Fruit fly (Drosophila melanogaster) whole organism, embryonic: ENCODE measurements around the gene CG14229.

ENCODE experiments used
- Antp ChIP-seq: fragments of 200-800 bp; sonication (Bioruptor generic); optimal IDR thresholded peaks from 3 replicates; lab custom pipeline; 2016; ENCODE audit warnings: missing biosample characterization, missing genetic modification characterization
- Asciz ChIP-seq: fragments of 200-800 bp; sonication (Bioruptor generic); optimal IDR thresholded peaks from 2 replicates; lab custom pipeline; 2017; ENCODE audit warnings: missing biosample characterization, mild to moderate bottlenecking, missing genetic modification characterization, missing genetic modification reagents
- B-H2 ChIP-seq: fragments of 200-800 bp; sonication (Bioruptor generic); optimal IDR thresholded peaks from 2 replicates; lab custom pipeline; 2018; ENCODE audit warnings: missing biosample characterization, mild to moderate bottlenecking, missing genetic modification characterization
- CG11093 ChIP-seq: fragments of 200-800 bp; sonication (Bioruptor generic); IDR thresholded peaks from 3 replicates; pipeline ENCODE4 v1.3.6; 2022; ENCODE audit warnings: missing biosample characterization, missing genetic modification characterization
- CG11560 ChIP-seq: fragments of 200-800 bp; sonication (Bioruptor generic); IDR thresholded peaks from 3 replicates; pipeline ENCODE4 v1.3.6; 2022; ENCODE audit warnings: missing biosample characterization, missing genetic modification characterization
- CG12071 ChIP-seq: fragments of 200-800 bp; sonication (Bioruptor generic); optimal IDR thresholded peaks from 3 replicates; lab custom pipeline; 2018; ENCODE audit warnings: missing biosample characterization, mild to moderate bottlenecking, missing genetic modification characterization
- CG14860 ChIP-seq: fragments of 200-800 bp; sonication (Bioruptor generic); IDR thresholded peaks from 3 replicates; pipeline ENCODE4 v1.3.6; 2022; ENCODE audit warnings: missing biosample characterization, missing genetic modification characterization; ENCODE audit not compliant: partially characterized antibody
- CG18599 ChIP-seq: fragments of 200-800 bp; sonication (Bioruptor generic); optimal IDR thresholded peaks from 3 replicates; lab custom pipeline; 2017; ENCODE audit warnings: missing biosample characterization, missing genetic modification characterization, mild to moderate bottlenecking, moderate library complexity, missing genetic modification reagents
- CG4617 ChIP-seq: fragments of 200-800 bp; sonication (Bioruptor generic); optimal IDR thresholded peaks from 3 replicates; lab custom pipeline; 2016; ENCODE audit warnings: missing biosample characterization, missing genetic modification characterization, borderline replicate concordance
- CG5245 ChIP-seq: fragments of 200-800 bp; sonication (Bioruptor generic); optimal IDR thresholded peaks from 3 replicates; lab custom pipeline; 2016; ENCODE audit warnings: missing biosample characterization, missing genetic modification characterization
- CG6813 ChIP-seq: fragments of 200-800 bp; sonication (Bioruptor generic); optimal IDR thresholded peaks from 2 replicates; lab custom pipeline; 2017; ENCODE audit warnings: missing biosample characterization, missing genetic modification characterization, mild to moderate bottlenecking, moderate library complexity, missing genetic modification reagents
- CG7372 ChIP-seq: fragments of 200-800 bp; sonication (Bioruptor generic); IDR thresholded peaks from 2 replicates; pipeline ENCODE4 v1.3.6; 2022; ENCODE audit warnings: missing biosample characterization, missing genetic modification characterization
- CG9437 ChIP-seq: fragments of 200-800 bp; sonication (Bioruptor generic); optimal IDR thresholded peaks from 2 replicates; lab custom pipeline; 2018; ENCODE audit warnings: missing biosample characterization, mild to moderate bottlenecking, missing genetic modification characterization
- CG9797 ChIP-seq: fragments of 200-800 bp; sonication (Bioruptor generic); optimal IDR thresholded peaks from 3 replicates; lab custom pipeline; 2018; ENCODE audit warnings: missing biosample characterization, mild to moderate bottlenecking, missing genetic modification characterization
- HmgZ ChIP-seq: fragments of 200-800 bp; sonication (Bioruptor generic); optimal IDR thresholded peaks from 2 replicates; lab custom pipeline; 2018; ENCODE audit warnings: missing biosample characterization, mild to moderate bottlenecking, missing genetic modification characterization
- Lhr ChIP-seq: fragments of 200-800 bp; sonication (Bioruptor generic); optimal IDR thresholded peaks from 3 replicates; lab custom pipeline; 2017; ENCODE audit warnings: mild to moderate bottlenecking, missing biosample characterization, missing genetic modification reagents, missing genetic modification characterization
- MESR4 ChIP-seq: fragments of 200-800 bp; sonication (Bioruptor generic); optimal IDR thresholded peaks from 2 replicates; lab custom pipeline; 2018; ENCODE audit warnings: missing biosample characterization, mild to moderate bottlenecking, missing genetic modification characterization, moderate library complexity
- Med ChIP-seq: fragments of 200-800 bp; sonication (Bioruptor generic); peaks from one replicate; lab custom pipeline; 2016; ENCODE audit warnings: missing biosample characterization, missing genetic modification characterization, mild to moderate bottlenecking, inconsistent platforms, moderate library complexity
- NK7.1 ChIP-seq: fragments of 200-800 bp; sonication (Bioruptor generic); optimal IDR thresholded peaks from 3 replicates; lab custom pipeline; 2016; ENCODE audit warnings: missing biosample characterization, missing genetic modification characterization
- Nf-YB ChIP-seq: fragments of 200-800 bp; sonication (Bioruptor generic); optimal IDR thresholded peaks from 3 replicates; lab custom pipeline; 2019; ENCODE audit warnings: missing biosample characterization, mild to moderate bottlenecking, missing genetic modification characterization, moderate library complexity
- NfI ChIP-seq: fragments of 200-800 bp; sonication (Bioruptor generic); optimal IDR thresholded peaks from 3 replicates; lab custom pipeline; 2018; ENCODE audit warnings: missing biosample characterization, mild to moderate bottlenecking, missing genetic modification characterization, moderate library complexity
- Ptx1 ChIP-seq: fragments of 200-800 bp; sonication (Bioruptor generic); IDR thresholded peaks from 2 replicates; pipeline ENCODE4 v1.3.6; 2022; ENCODE audit warnings: missing biosample characterization, missing genetic modification characterization
- YL-1 ChIP-seq: fragments of 200-800 bp; sonication (Bioruptor generic); optimal IDR thresholded peaks from 3 replicates; lab custom pipeline; 2017; ENCODE audit warnings: missing biosample characterization, mild to moderate bottlenecking, missing genetic modification characterization
- ap ChIP-seq: fragments of 200-800 bp; sonication (Bioruptor generic); IDR thresholded peaks from 2 replicates; pipeline ENCODE4 v1.3.6; 2022; ENCODE audit warnings: missing biosample characterization, missing genetic modification characterization
- bab2 ChIP-seq: fragments of 200-800 bp; sonication (Bioruptor generic); optimal IDR thresholded peaks from 2 replicates; lab custom pipeline; 2016; ENCODE audit warnings: missing biosample characterization, missing genetic modification characterization
- cas ChIP-seq: fragments of 200-800 bp; sonication (Bioruptor generic); IDR thresholded peaks from 2 replicates; pipeline ENCODE4 v1.3.6; 2022; ENCODE audit warnings: missing biosample characterization, missing genetic modification characterization
- crc ChIP-seq: fragments of 200-800 bp; sonication (Bioruptor generic); optimal IDR thresholded peaks from 2 replicates; lab custom pipeline; 2016; ENCODE audit warnings: missing biosample characterization, missing genetic modification characterization
- dmrt99B ChIP-seq: fragments of 200-800 bp; sonication (Bioruptor generic); optimal IDR thresholded peaks from 2 replicates; lab custom pipeline; 2018; ENCODE audit warnings: missing biosample characterization, mild to moderate bottlenecking, missing genetic modification characterization, moderate library complexity
- esg ChIP-seq: fragments of 200-800 bp; sonication (Bioruptor generic); conservative IDR thresholded peaks from 2 replicates; pipeline ENCODE4 v1.3.6; 2022; ENCODE audit warnings: missing biosample characterization, missing genetic modification characterization
- fd96Cb ChIP-seq: fragments of 200-800 bp; sonication (Bioruptor generic); optimal IDR thresholded peaks from 2 replicates; lab custom pipeline; 2018; ENCODE audit warnings: missing biosample characterization, mild to moderate bottlenecking, missing genetic modification characterization, moderate library complexity
- fru ChIP-seq: fragments of >200 bp; optimal IDR thresholded peaks from 2 replicates; lab custom pipeline; 2017
- gfzf ChIP-seq: fragments of 200-800 bp; sonication (Bioruptor generic); optimal IDR thresholded peaks from 2 replicates; lab custom pipeline; 2016; ENCODE audit warnings: missing biosample characterization, mild to moderate bottlenecking, missing genetic modification characterization, moderate library complexity
- grn ChIP-seq: fragments of 200-800 bp; sonication (Bioruptor generic); optimal IDR thresholded peaks from 3 replicates; lab custom pipeline; 2017; ENCODE audit warnings: missing biosample characterization, missing genetic modification characterization
- hkb ChIP-seq, 2 experiments: fragments of 200-800 bp in 1 of 2; fragments of >200 bp in 1 of 2; sonication (Bioruptor generic) in 1 of 2; IDR thresholded peaks in 1 of 2; optimal IDR thresholded peaks in 1 of 2; 2 replicates each; pipeline versions ENCODE4 v1.3.6 to Lab custom; 2017 to 2022; ENCODE audit warnings: missing biosample characterization in 1 of 2, missing genetic modification characterization in 1 of 2
- insv ChIP-seq, 2 experiments: fragments of 200-800 bp; sonication (Bioruptor generic); optimal IDR thresholded peaks; 3 replicates each; lab custom pipeline; 2016 to 2018; ENCODE audit warnings: missing biosample characterization in 2 of 2, missing genetic modification characterization in 2 of 2
- kay ChIP-seq: fragments of 200-800 bp; sonication (Bioruptor generic); optimal IDR thresholded peaks from 2 replicates; lab custom pipeline; 2016; ENCODE audit warnings: missing biosample characterization, missing genetic modification characterization
- lilli ChIP-seq: fragments of 200-800 bp; sonication (Bioruptor generic); optimal IDR thresholded peaks from 3 replicates; lab custom pipeline; 2016; ENCODE audit warnings: missing biosample characterization, missing genetic modification characterization
- lola ChIP-seq, 3 experiments: fragments of >200 bp in 2 of 3; fragments of 200-800 bp in 1 of 3; sonication (Bioruptor generic) in 1 of 3; optimal IDR thresholded peaks; 2 replicates each; lab custom pipeline; 2017 to 2019; ENCODE audit warnings: missing biosample characterization in 3 of 3, missing genetic modification characterization in 3 of 3, mild to moderate bottlenecking in 1 of 3, moderate library complexity in 1 of 3
- mirr ChIP-seq: fragments of 200-800 bp; sonication (Bioruptor generic); optimal IDR thresholded peaks from 3 replicates; lab custom pipeline; 2018; ENCODE audit warnings: missing biosample characterization, mild to moderate bottlenecking, missing genetic modification characterization
- pan ChIP-seq, 4 experiments: fragments of >200 bp in 3 of 4; fragments of 200-800 bp in 1 of 4; sonication (Bioruptor generic) in 1 of 4; optimal IDR thresholded peaks in 3 of 4; IDR thresholded peaks in 1 of 4; 2 replicates each; pipeline versions ENCODE4 v1.3.6 to Lab custom; 2017 to 2022; ENCODE audit warnings: missing biosample characterization in 2 of 4, missing genetic modification characterization in 2 of 4, mixed read lengths in 1 of 4
- ro ChIP-seq: fragments of 200-800 bp; sonication (Bioruptor generic); IDR thresholded peaks from 2 replicates; pipeline ENCODE4 v1.3.6; 2022; ENCODE audit warnings: missing biosample characterization, missing genetic modification characterization
- row ChIP-seq: fragments of 200-800 bp; sonication (Bioruptor generic); IDR thresholded peaks from 3 replicates; pipeline ENCODE4 v1.3.6; 2022; ENCODE audit warnings: missing biosample characterization, missing genetic modification characterization
- shn ChIP-seq: fragments of 200-800 bp; sonication (Bioruptor generic); optimal IDR thresholded peaks from 3 replicates; lab custom pipeline; 2016; ENCODE audit warnings: missing biosample characterization, missing genetic modification characterization
- slp2 ChIP-seq: fragments of 200-800 bp; sonication (Bioruptor generic); optimal IDR thresholded peaks from 2 replicates; lab custom pipeline; 2016; ENCODE audit warnings: missing biosample characterization, missing genetic modification characterization
- sob ChIP-seq: fragments of 200-800 bp; sonication (Bioruptor generic); IDR thresholded peaks from 2 replicates; pipeline ENCODE4 v1.3.6; 2022; ENCODE audit warnings: missing biosample characterization, missing genetic modification characterization
- ttk ChIP-seq: fragments of 200-800 bp; sonication (Bioruptor generic); IDR thresholded peaks from 2 replicates; pipeline ENCODE4 v2.1.2; 2022; ENCODE audit warnings: missing biosample characterization, missing genetic modification characterization
- vfl ChIP-seq: fragments of 200-800 bp; sonication (Bioruptor generic); optimal IDR thresholded peaks from 2 replicates; lab custom pipeline; 2016; ENCODE audit warnings: missing biosample characterization, missing genetic modification characterization
- vvl ChIP-seq: fragments of 200-800 bp; sonication (Bioruptor generic); IDR thresholded peaks from 2 replicates; pipeline ENCODE4 v1.3.6; 2022; ENCODE audit warnings: missing biosample characterization, missing genetic modification characterization
- zfh2 ChIP-seq: fragments of 200-800 bp; sonication (Bioruptor generic); optimal IDR thresholded peaks from 2 replicates; lab custom pipeline; 2016; ENCODE audit warnings: missing biosample characterization, missing genetic modification characterization

The CG14229 gene

DNA sequence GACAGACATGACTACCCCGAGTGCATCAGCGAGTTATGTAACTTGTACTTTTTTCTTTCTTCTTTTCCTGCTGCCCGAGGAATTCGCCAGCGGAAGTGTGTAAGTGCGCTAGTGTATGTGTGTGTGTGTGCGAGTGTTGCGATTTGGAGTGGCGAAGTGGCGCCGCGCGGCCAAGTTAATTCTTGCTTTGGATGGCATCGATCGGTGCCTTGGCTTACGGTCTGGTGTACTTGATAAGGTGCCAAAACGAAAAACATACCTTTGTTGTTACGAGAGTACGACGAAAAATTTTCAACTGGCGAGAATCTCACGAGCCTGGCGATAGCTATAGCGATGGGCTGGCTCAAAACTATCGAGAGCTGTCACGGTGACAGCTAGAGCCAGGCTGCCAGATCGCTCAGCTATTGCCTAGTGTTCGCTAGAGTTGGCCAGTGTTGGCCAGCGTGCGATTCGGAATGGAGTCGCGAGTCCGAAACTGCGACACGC is 49.0 kb upstream of the CG14229 start, which contains the start of the genes CG18809, COX6B, CG33932 and Rpp20 (continued):
- TF ChIP-seq fru (lab: Kevin White, UChicago) (no peak), Ptx1 (peak; percentile 66), ap (GFP tag; lab: Robert Waterston, UW) (no peak), YL-1 (GFP tag; lab: Kevin White, UChicago) (peak; percentile 94), insv (GFP tag; optimal IDR thresholded peaks at IDR 0.05; lab: Kevin White, UChicago) (peak in 1 of 2 experiments; percentile 26), vvl (peak; percentile 77), ro (no peak), CG4617 (GFP tag; lab: Kevin White, UChicago) (peak; percentile 93), NfI (GFP tag; lab: Kevin White, UChicago) (peak; percentile 68), CG9437 (GFP tag; lab: Kevin White, UChicago) (no peak), CG6813 (GFP tag; lab: Kevin White, UChicago) (peak; percentile 37), lola (GFP tag; optimal IDR thresholded peaks at IDR 0.05; lab: Kevin White, UChicago) (no peak), grn (peak; percentile 7), Antp (GFP tag; lab: Kevin White, UChicago) (peak; percentile 84), bab2 (GFP tag; lab: Kevin White, UChicago) (peak; percentile 66), slp2 (GFP tag; lab: Kevin White, UChicago) (no peak), B-H2 (GFP tag; lab: Kevin White, UChicago) (peak; percentile 79), zfh2 (peak; percentile 87), CG5245 (GFP tag; lab: Kevin White, UChicago) (no peak), CG14860 (GFP tag; lab: Robert Waterston, UW) (peak; percentile 86), crc (peak; percentile 42), gfzf (GFP tag; lab: Kevin White, UChicago) (peak; percentile 33), HmgZ (tag; lab: Kevin White, UChicago) (peak; percentile 91), CG11093 (GFP tag; lab: Robert Waterston, UW) (no peak), esg (GFP tag; lab: Robert Waterston, UW) (no peak), Nf-YB (GFP tag; lab: Kevin White, UChicago) (peak; percentile 35), CG18599 (GFP tag; lab: Kevin White, UChicago) (peak; percentile 74), sob (GFP tag; lab: Robert Waterston, UW) (peak; percentile 88), Lhr (GFP tag; lab: Kevin White, UChicago) (peak; percentile 74), cas (0 out of 2 replicates have a peak, but pooled peaks have one; percentile 55), row (GFP tag; lab: Robert Waterston, UW) (peak; percentile 68), ttk (GFP tag; lab: Robert Waterston, UW) (peak; percentile 11; the same call in 1 of the 2 replicates), vfl (GFP tag; lab: Kevin White, UChicago) (peak; percentile 85), lilli (peak; percentile 77), dmrt99B (no peak), hkb (optimal IDR thresholded peaks at IDR 0.05; lab: Kevin White, UChicago) (no peak), hkb (GFP tag; IDR thresholded peaks at IDR 0.05; lab: Robert Waterston, UW) (peak; percentile 63), NK7.1 (GFP tag; lab: Kevin White, UChicago) (peak; percentile 19), kay (GFP tag; lab: Kevin White, UChicago) (peak; percentile 12), shn (GFP tag; lab: Kevin White, UChicago) (peak; percentile 67), MESR4 (GFP tag; lab: Kevin White, UChicago) (peak; percentile 97), fd96Cb (tag; lab: Kevin White, UChicago) (no peak), CG12071 (GFP tag; lab: Kevin White, UChicago) (no peak), Asciz (GFP tag; lab: Kevin White, UChicago) (no peak), CG7372 (peak; percentile 47), CG9797 (GFP tag; lab: Kevin White, UChicago) (peak; percentile 53), Med (GFP tag; lab: Kevin White, UChicago) (peak; percentile 96), mirr (GFP tag; lab: Kevin White, UChicago) (peak; percentile 74), CG11560 (tag; lab: Robert Waterston, UW) (peak; percentile 72; the same call in 2 of the 3 replicates), pan (optimal IDR thresholded peaks at IDR 0.05; lab: Kevin White, UChicago) (no peak), pan (GFP tag; optimal IDR thresholded peaks at IDR 0.05 in 1 of 2, IDR thresholded peaks at IDR 0.05 in 1 of 2) (peak in 1 of 2 experiments; percentile 59)
